Fruit fly (Drosophila melanogaster): Measurements from ENCODE around the gene Xport-A.

Gene Xport-A

dm6 chr3R:19908863-19909343 is 6.3 kb downstream of the Xport-A start (continued):
- TF ChIP-seq oc (tag; optimal IDR thresholded peaks at IDR 0.05) (peak; percentile 76), Neu2 (GFP tag; optimal IDR thresholded peaks at IDR 0.05; ENCODE audit: borderline replicate concordance) (no peak), luna (GFP tag; optimal IDR thresholded peaks at IDR 0.05) (peak; percentile 51), Nf-YC (tag; optimal IDR thresholded peaks at IDR 0.05) (no peak), Eip74EF (GFP tag; optimal IDR thresholded peaks at IDR 0.05) (peak in 1 of 2 experiments; percentile 52), psq (GFP tag; optimal IDR thresholded peaks at IDR 0.05) (peak; percentile 24), dan (GFP tag; IDR thresholded peaks at IDR 0.05) (no peak), Fer3 (tag; optimal IDR thresholded peaks at IDR 0.05) (peak; percentile 74), pzg (GFP tag; optimal IDR thresholded peaks at IDR 0.05) (no peak), Stat92E (GFP tag; optimal IDR thresholded peaks at IDR 0.05) (no peak), HmgZ (tag; optimal IDR thresholded peaks at IDR 0.05) (peak; percentile 77), disco-r (GFP tag; optimal IDR thresholded peaks at IDR 0.05) (peak; percentile 63), Nf-YA (GFP tag; IDR thresholded peaks at IDR 0.05) (peak; percentile 61), CG6813 (GFP tag; optimal IDR thresholded peaks at IDR 0.05) (peak; percentile 83), CG9215 (GFP tag; IDR thresholded peaks at IDR 0.05) (peak; percentile 39; the same call in 1 of the 2 replicates), CG4707 (GFP tag; optimal IDR thresholded peaks at IDR 0.05) (peak; percentile 74), btn (GFP tag; optimal IDR thresholded peaks at IDR 0.05) (peak; percentile 49), ab (GFP tag; optimal IDR thresholded peaks at IDR 0.05) (peak; percentile 72), CG7839 (tag; optimal IDR thresholded peaks at IDR 0.05) (peak; percentile 78), CG15696 (tag; optimal IDR thresholded peaks at IDR 0.05) (no peak), CG10147 (GFP tag; optimal IDR thresholded peaks at IDR 0.05) (peak; percentile 61), Ets97D (GFP tag; optimal IDR thresholded peaks at IDR 0.05) (peak; percentile 38), scrt (GFP tag; optimal IDR thresholded peaks at IDR 0.05) (peak; percentile 54), pum (GFP tag; optimal IDR thresholded peaks at IDR 0.05) (peak; percentile 64), nau (GFP tag; optimal IDR thresholded peaks at IDR 0.05) (peak; percentile 75), tin (GFP tag; optimal IDR thresholded peaks at IDR 0.05) (peak; percentile 78), Drgx (GFP tag; IDR thresholded peaks at IDR 0.05) (peak; percentile 77), zen (tag; optimal IDR thresholded peaks at IDR 0.05) (peak; percentile 5), CG11504 (tag; optimal IDR thresholded peaks at IDR 0.05) (peak; percentile 86), CG17568 (GFP tag; optimal IDR thresholded peaks at IDR 0.05) (peak; percentile 77), gce (GFP tag; IDR thresholded peaks at IDR 0.05) (peak; percentile 88; the same call in 2 of the 3 replicates), Ptx1 (GFP tag; IDR thresholded peaks at IDR 0.05) (peak; percentile 91), CG9932 (GFP tag; IDR thresholded peaks at IDR 0.05) (peak; percentile 76), ham (GFP tag; IDR thresholded peaks at IDR 0.05) (no peak), CG1832 (GFP tag; optimal IDR thresholded peaks at IDR 0.05) (no peak), chm (GFP tag; IDR thresholded peaks at IDR 0.05) (peak; percentile 87), nerfin-1 (tag; optimal IDR thresholded peaks at IDR 0.05) (no peak), insv (GFP tag; optimal IDR thresholded peaks at IDR 0.05) (no peak), crc (GFP tag; optimal IDR thresholded peaks at IDR 0.05) (peak; percentile 64), CG31388 (GFP tag; optimal IDR thresholded peaks at IDR 0.05) (peak; percentile 52), sna (GFP tag; IDR thresholded peaks at IDR 0.05; ENCODE audit: partially characterized antibody) (no peak), eve (GFP tag; optimal IDR thresholded peaks at IDR 0.05) (no peak), CG6854 (GFP tag; optimal IDR thresholded peaks at IDR 0.05) (peak; percentile 35), CG8924 (tag; optimal IDR thresholded peaks at IDR 0.05) (peak; percentile 84), HmgD (GFP tag; optimal IDR thresholded peaks at IDR 0.05) (peak; percentile 37), hth (optimal IDR thresholded peaks at IDR 0.05) (no peak), CG3065 (GFP tag; optimal IDR thresholded peaks at IDR 0.05) (peak; percentile 55), Antp (GFP tag; optimal IDR thresholded peaks at IDR 0.05) (peak; percentile 89), Side (GFP tag; optimal IDR thresholded peaks at IDR 0.05) (peak; percentile 53), Mad (GFP tag; optimal IDR thresholded peaks at IDR 0.05) (peak; percentile 80), CG8478 (optimal IDR thresholded peaks at IDR 0.05) (no peak)

All from whole organism, embryonic.